Fruit fly (Drosophila melanogaster) whole organism, embryonic: Measurements from ENCODE around the gene CG9855.

Experiments used
- Atf-2 ChIP-seq: fragments of 200-800 bp; sonication (Bioruptor generic); optimal IDR thresholded peaks from 2 replicates; lab custom pipeline; 2016; ENCODE audit warnings: missing biosample characterization, missing genetic modification characterization
- CG10147 ChIP-seq: fragments of 200-800 bp; sonication (Bioruptor generic); optimal IDR thresholded peaks from 2 replicates; lab custom pipeline; 2019; ENCODE audit warnings: missing biosample characterization, mild to moderate bottlenecking, missing genetic modification characterization, moderate library complexity
- CG10267 ChIP-seq: fragments of 200-800 bp; sonication (Bioruptor generic); optimal IDR thresholded peaks from 2 replicates; lab custom pipeline; 2018; ENCODE audit warnings: missing biosample characterization, mild to moderate bottlenecking, missing genetic modification characterization, moderate library complexity
- CG11560 ChIP-seq: fragments of 200-800 bp; sonication (Bioruptor generic); IDR thresholded peaks from 3 replicates; pipeline ENCODE4 v1.3.6; 2022; ENCODE audit warnings: missing biosample characterization, missing genetic modification characterization
- CG15696 ChIP-seq: fragments of 200-800 bp; sonication (Bioruptor generic); optimal IDR thresholded peaks from 2 replicates; lab custom pipeline; 2019; ENCODE audit warnings: missing biosample characterization, mild to moderate bottlenecking, missing genetic modification characterization, moderate library complexity
- CG1602 ChIP-seq: fragments of 200-800 bp; sonication (Bioruptor generic); optimal IDR thresholded peaks from 3 replicates; lab custom pipeline; 2016; ENCODE audit warnings: missing biosample characterization, missing genetic modification characterization
- CG2116 ChIP-seq: fragments of 200-800 bp; sonication (Bioruptor generic); optimal IDR thresholded peaks from 3 replicates; lab custom pipeline; 2018; ENCODE audit warnings: missing biosample characterization, mild to moderate bottlenecking, missing genetic modification characterization
- CG2678 ChIP-seq: fragments of 200-800 bp; sonication (Bioruptor generic); optimal IDR thresholded peaks from 3 replicates; lab custom pipeline; 2019; ENCODE audit warnings: missing biosample characterization, mild to moderate bottlenecking, missing genetic modification characterization, moderate library complexity
- CG2875 ChIP-seq: fragments of 200-800 bp; sonication (Bioruptor generic); optimal IDR thresholded peaks from 2 replicates; lab custom pipeline; 2017; ENCODE audit warnings: missing biosample characterization, mild to moderate bottlenecking, missing genetic modification characterization, missing genetic modification reagents
- CG31388 ChIP-seq: fragments of 200-800 bp; sonication (Bioruptor generic); optimal IDR thresholded peaks from 2 replicates; lab custom pipeline; 2016; ENCODE audit warnings: missing biosample characterization, missing genetic modification characterization
- CG31441 ChIP-seq: fragments of 200-800 bp; sonication (Bioruptor generic); IDR thresholded peaks from 2 replicates; pipeline ENCODE4 v1.3.6; 2022; ENCODE audit warnings: missing biosample characterization, missing genetic modification characterization
- CG34224 ChIP-seq: fragments of 200-800 bp; sonication (Bioruptor generic); IDR thresholded peaks from 3 replicates; pipeline ENCODE4 v1.3.6; 2022; ENCODE audit warnings: missing biosample characterization, missing genetic modification characterization; ENCODE audit not compliant: partially characterized antibody
- CG4707 ChIP-seq: fragments of 200-800 bp; sonication (Bioruptor generic); optimal IDR thresholded peaks from 2 replicates; lab custom pipeline; 2018; ENCODE audit warnings: missing biosample characterization, mild to moderate bottlenecking, missing genetic modification characterization, moderate library complexity
- CG4730 ChIP-seq: fragments of 200-800 bp; sonication (Bioruptor generic); IDR thresholded peaks from 2 replicates; pipeline ENCODE4 v1.3.6; 2022; ENCODE audit warnings: missing biosample characterization, missing genetic modification characterization
- CG8089 ChIP-seq: fragments of 200-800 bp; sonication (Bioruptor generic); optimal IDR thresholded peaks from 3 replicates; lab custom pipeline; 2016; ENCODE audit warnings: missing biosample characterization, missing genetic modification characterization
- CG8924 ChIP-seq: fragments of 200-800 bp; optimal IDR thresholded peaks from 3 replicates; lab custom pipeline; 2019; ENCODE audit warnings: missing biosample characterization, mild to moderate bottlenecking, missing genetic modification characterization, moderate library complexity
- Dad ChIP-seq: fragments of 200-800 bp; sonication (Bioruptor generic); optimal IDR thresholded peaks from 3 replicates; lab custom pipeline; 2016; ENCODE audit warnings: missing biosample characterization, missing genetic modification characterization
- Eip74EF ChIP-seq, 2 experiments: fragments of 200-800 bp in 1 of 2; fragments of >200 bp in 1 of 2; sonication (Bioruptor generic) in 1 of 2; optimal IDR thresholded peaks; 2 replicates each; lab custom pipeline; 2017 to 2019; ENCODE audit warnings: missing biosample characterization in 2 of 2, missing genetic modification characterization in 2 of 2, mild to moderate bottlenecking in 1 of 2, moderate library complexity in 1 of 2
- Meics ChIP-seq: fragments of 200-800 bp; sonication (Bioruptor generic); optimal IDR thresholded peaks from 2 replicates; lab custom pipeline; 2017; ENCODE audit warnings: missing biosample characterization, mild to moderate bottlenecking, missing genetic modification characterization
- NFAT ChIP-seq: fragments of 200-800 bp; sonication (Bioruptor generic); IDR thresholded peaks from 2 replicates; pipeline ENCODE4 v1.3.6; 2022; ENCODE audit warnings: missing biosample characterization, missing genetic modification characterization
- NfI ChIP-seq: fragments of 200-800 bp; sonication (Bioruptor generic); optimal IDR thresholded peaks from 3 replicates; lab custom pipeline; 2018; ENCODE audit warnings: missing biosample characterization, mild to moderate bottlenecking, missing genetic modification characterization, moderate library complexity
- Optix ChIP-seq: fragments of 200-800 bp; sonication (Bioruptor generic); IDR thresholded peaks from 3 replicates; pipeline ENCODE4 v1.3.6; 2022; ENCODE audit warnings: missing biosample characterization, missing genetic modification characterization
- Pdp1 ChIP-seq, 2 experiments: fragments of 200-800 bp; sonication (Bioruptor generic); optimal IDR thresholded peaks; 3 replicates each; lab custom pipeline; 2016; ENCODE audit warnings: missing biosample characterization in 2 of 2, missing genetic modification characterization in 2 of 2, mild to moderate bottlenecking in 1 of 2, moderate library complexity in 1 of 2
- Scr ChIP-seq: fragments of 200-800 bp; sonication (Bioruptor generic); IDR thresholded peaks from 2 replicates; pipeline ENCODE4 v1.3.6; 2022; ENCODE audit warnings: missing biosample characterization, missing genetic modification characterization; ENCODE audit not compliant: partially characterized antibody
- Vsx1 ChIP-seq: fragments of 200-800 bp; sonication (Bioruptor generic); optimal IDR thresholded peaks from 2 replicates; lab custom pipeline; 2017; ENCODE audit warnings: missing biosample characterization, mild to moderate bottlenecking, missing genetic modification characterization, missing genetic modification reagents
- bbx ChIP-seq: fragments of 200-800 bp; sonication (Bioruptor generic); IDR thresholded peaks from 2 replicates; pipeline ENCODE4 v1.3.6; 2022; ENCODE audit warnings: missing biosample characterization, missing genetic modification characterization; ENCODE audit not compliant: partially characterized antibody
- crol ChIP-seq: fragments of 200-800 bp; sonication (Bioruptor generic); IDR thresholded peaks from 2 replicates; pipeline ENCODE4 v1.3.6; 2022; ENCODE audit warnings: missing biosample characterization, missing genetic modification characterization
- danr ChIP-seq: fragments of 200-800 bp; sonication (Bioruptor generic); IDR thresholded peaks from 2 replicates; pipeline ENCODE4 v1.3.6; 2022; ENCODE audit warnings: missing biosample characterization, missing genetic modification characterization
- dmrt11E ChIP-seq: fragments of 200-800 bp; sonication (Bioruptor generic); optimal IDR thresholded peaks from 3 replicates; lab custom pipeline; 2018; ENCODE audit warnings: missing biosample characterization, mild to moderate bottlenecking, missing genetic modification characterization, moderate library complexity
- dpn ChIP-seq, 2 experiments: fragments of 200-800 bp; sonication (Bioruptor generic); optimal IDR thresholded peaks; 3 replicates each; lab custom pipeline; 2016; ENCODE audit warnings: missing biosample characterization in 2 of 2, missing genetic modification characterization in 2 of 2
- grn ChIP-seq: fragments of 200-800 bp; sonication (Bioruptor generic); optimal IDR thresholded peaks from 3 replicates; lab custom pipeline; 2017; ENCODE audit warnings: missing biosample characterization, missing genetic modification characterization
- ken ChIP-seq: fragments of 200-800 bp; sonication (Bioruptor generic); IDR thresholded peaks from 3 replicates; pipeline ENCODE4 v1.3.6; 2022; ENCODE audit warnings: missing biosample characterization, missing genetic modification characterization
- mld ChIP-seq: fragments of 200-800 bp; sonication (Bioruptor generic); IDR thresholded peaks from 3 replicates; pipeline ENCODE4 v1.3.6; 2022; ENCODE audit warnings: missing biosample characterization, missing genetic modification characterization; ENCODE audit not compliant: partially characterized antibody
- nom ChIP-seq: fragments of 200-800 bp; sonication (Bioruptor generic); optimal IDR thresholded peaks from 2 replicates; lab custom pipeline; 2017; ENCODE audit warnings: missing biosample characterization, missing genetic modification characterization, mild to moderate bottlenecking, moderate library complexity, missing genetic modification reagents
- oc ChIP-seq: fragments of 200-800 bp; sonication (Bioruptor generic); optimal IDR thresholded peaks from 2 replicates; lab custom pipeline; 2018; ENCODE audit warnings: missing biosample characterization, mild to moderate bottlenecking, missing genetic modification characterization, moderate library complexity
- pan ChIP-seq, 4 experiments: fragments of >200 bp in 3 of 4; fragments of 200-800 bp in 1 of 4; sonication (Bioruptor generic) in 1 of 4; optimal IDR thresholded peaks in 3 of 4; IDR thresholded peaks in 1 of 4; 2 replicates each; pipeline versions ENCODE4 v1.3.6 to Lab custom; 2017 to 2022; ENCODE audit warnings: missing biosample characterization in 2 of 4, missing genetic modification characterization in 2 of 4, mixed read lengths in 1 of 4
- psq ChIP-seq: fragments of 200-800 bp; sonication (Bioruptor generic); optimal IDR thresholded peaks from 2 replicates; lab custom pipeline; 2017; ENCODE audit warnings: missing biosample characterization, missing genetic modification characterization
- pum ChIP-seq: fragments of 200-800 bp; sonication (Bioruptor generic); optimal IDR thresholded peaks from 2 replicates; lab custom pipeline; 2016; ENCODE audit warnings: missing biosample characterization, missing genetic modification characterization
- sens ChIP-seq: fragments of 200-800 bp; sonication (Bioruptor generic); peaks from one replicate; lab custom pipeline; 2016; ENCODE audit warnings: missing biosample characterization, missing genetic modification characterization
- slp2 ChIP-seq: fragments of 200-800 bp; sonication (Bioruptor generic); optimal IDR thresholded peaks from 2 replicates; lab custom pipeline; 2016; ENCODE audit warnings: missing biosample characterization, missing genetic modification characterization
- sna ChIP-seq: fragments of 200-800 bp; sonication (Bioruptor generic); IDR thresholded peaks from 2 replicates; pipeline ENCODE4 v1.3.6; 2022; ENCODE audit warnings: missing biosample characterization, missing genetic modification characterization; ENCODE audit not compliant: partially characterized antibody
- so ChIP-seq: fragments of 200-800 bp; sonication (Bioruptor generic); IDR thresholded peaks from 3 replicates; pipeline ENCODE4 v1.3.6; 2022; ENCODE audit warnings: missing biosample characterization, missing genetic modification characterization
- stwl ChIP-seq: fragments of 200-800 bp; sonication (Bioruptor generic); optimal IDR thresholded peaks from 3 replicates; lab custom pipeline; 2018; ENCODE audit warnings: missing biosample characterization, mild to moderate bottlenecking, missing genetic modification characterization, moderate library complexity
- tll ChIP-seq, 2 experiments: fragments of 200-800 bp in 1 of 2; fragments of >200 bp in 1 of 2; sonication (Bioruptor generic) in 1 of 2; optimal IDR thresholded peaks; 2 replicates each; lab custom pipeline; 2017 to 2019; ENCODE audit warnings: missing biosample characterization in 2 of 2, missing genetic modification characterization in 2 of 2, mild to moderate bottlenecking in 1 of 2, moderate library complexity in 1 of 2
- vnd ChIP-seq: fragments of 200-800 bp; sonication (Bioruptor generic); IDR thresholded peaks from 3 replicates; pipeline ENCODE4 v1.3.6; 2022; ENCODE audit warnings: missing biosample characterization, missing genetic modification characterization; ENCODE audit not compliant: partially characterized antibody
- zen ChIP-seq: fragments of 200-800 bp; sonication (Bioruptor generic); optimal IDR thresholded peaks from 3 replicates; lab custom pipeline; 2018; ENCODE audit warnings: missing biosample characterization, mild to moderate bottlenecking, missing genetic modification characterization, moderate library complexity
- zfh1 ChIP-seq: fragments of 200-800 bp; sonication (Bioruptor generic); IDR thresholded peaks from 3 replicates; pipeline ENCODE4 v1.3.6; 2022; ENCODE audit warnings: missing biosample characterization, missing genetic modification characterization

Gene CG9855

dm6 chr3R:4402884-4403705, 5.4 kb upstream of the CG9855 start, which contains the start of gene lost (continued):
- TF ChIP-seq zen (tag; lab: Kevin White, UChicago) (no peak), Vsx1 (GFP tag; lab: Kevin White, UChicago) (peak; percentile 34), Optix (GFP tag; lab: Robert Waterston, UW) (no peak), CG31388 (GFP tag; lab: Kevin White, UChicago) (no peak), NfI (GFP tag; lab: Kevin White, UChicago) (no peak), Meics (GFP tag; lab: Kevin White, UChicago) (no peak), stwl (tag; lab: Kevin White, UChicago) (peak; percentile 44), bbx (GFP tag; lab: Robert Waterston, UW) (peak; percentile 99), dmrt11E (tag; lab: Kevin White, UChicago) (no peak), zfh1 (GFP tag; lab: Robert Waterston, UW) (0 out of 3 replicates have a peak, but pooled peaks have one; percentile 29), sna (peak; percentile 95), CG1602 (GFP tag; lab: Kevin White, UChicago) (no peak), nom (GFP tag; lab: Kevin White, UChicago) (peak; percentile 24), grn (no peak), CG10267 (tag; lab: Kevin White, UChicago) (peak; percentile 48), CG4707 (GFP tag; lab: Kevin White, UChicago) (no peak), slp2 (GFP tag; lab: Kevin White, UChicago) (no peak), Pdp1 (GFP tag; optimal IDR thresholded peaks at IDR 0.05; lab: Kevin White, UChicago) (peak in 1 of 2 experiments; percentile 95), CG4730 (GFP tag; lab: Robert Waterston, UW) (no peak), CG8089 (no peak), tll (GFP tag; optimal IDR thresholded peaks at IDR 0.05; lab: Kevin White, UChicago) (no peak), psq (GFP tag; lab: Kevin White, UChicago) (no peak), sens (GFP tag; lab: Kevin White, UChicago) (peak; percentile 84), Scr (GFP tag; lab: Robert Waterston, UW) (peak; percentile 98), Dad (GFP tag; lab: Kevin White, UChicago) (no peak), CG31441 (GFP tag; lab: Robert Waterston, UW) (peak; percentile 34; the same call in 1 of the 2 replicates), CG2116 (GFP tag; lab: Kevin White, UChicago) (peak; percentile 96), oc (peak; percentile 2), ken (peak; percentile 47; the same call in 1 of the 3 replicates), CG15696 (tag; lab: Kevin White, UChicago) (no peak), danr (GFP tag; lab: Robert Waterston, UW) (no peak), vnd (peak; percentile 99), crol (GFP tag; lab: Robert Waterston, UW) (peak; percentile 71), CG2875 (GFP tag; lab: Kevin White, UChicago) (no peak), Eip74EF (GFP tag; optimal IDR thresholded peaks at IDR 0.05; lab: Kevin White, UChicago) (no peak), CG8924 (tag; lab: Kevin White, UChicago) (peak; percentile 14), Atf-2 (GFP tag; lab: Kevin White, UChicago) (no peak), CG11560 (tag; lab: Robert Waterston, UW) (no peak), CG10147 (GFP tag; lab: Kevin White, UChicago) (no peak), CG34224 (peak; percentile 98), NFAT (GFP tag; lab: Robert Waterston, UW) (peak; percentile 75), pan (optimal IDR thresholded peaks at IDR 0.05; lab: Kevin White, UChicago) (no peak), pan (GFP tag; optimal IDR thresholded peaks at IDR 0.05 in 1 of 2, IDR thresholded peaks at IDR 0.05 in 1 of 2) (peak in 1 of 2 experiments; percentile 29), pum (GFP tag; lab: Kevin White, UChicago) (no peak), so (GFP tag; lab: Robert Waterston, UW) (no peak; the same call in 2 of the 3 replicates), CG2678 (tag; lab: Kevin White, UChicago) (no peak), mld (peak; percentile 98), dpn (GFP tag; optimal IDR thresholded peaks at IDR 0.05; lab: Kevin White, UChicago) (peak in 1 of 2 experiments; percentile 25)
